Fruit fly (Drosophila melanogaster) whole organism, embryonic: Measurements from ENCODE around the gene Moca-cyp.
A peak's percentile ranks its signal among the peaks of the same experiment; 100 is the strongest.

Experiments
- BEAF-32 ChIP-seq: fragments of 200-800 bp; sonication (Bioruptor generic); optimal IDR thresholded peaks from 3 replicates; lab custom pipeline; 2017; ENCODE audit warnings: missing biosample characterization, missing genetic modification characterization, mild to moderate bottlenecking, moderate library complexity, missing genetic modification reagents
- CG10979 ChIP-seq: fragments of 200-800 bp; sonication (Bioruptor generic); optimal IDR thresholded peaks from 2 replicates; lab custom pipeline; 2018; ENCODE audit warnings: missing biosample characterization, mild to moderate bottlenecking, missing genetic modification characterization, moderate library complexity
- CG11695 ChIP-seq: fragments of 200-800 bp; sonication (Bioruptor generic); IDR thresholded peaks from 3 replicates; pipeline ENCODE4 v1.3.6; 2022; ENCODE audit warnings: missing biosample characterization, missing genetic modification characterization
- CG12219 ChIP-seq: fragments of 200-800 bp; sonication (Bioruptor generic); optimal IDR thresholded peaks from 3 replicates; lab custom pipeline; 2018; ENCODE audit warnings: missing biosample characterization, mild to moderate bottlenecking, missing genetic modification characterization
- CG14710 ChIP-seq: fragments of 200-800 bp; sonication (Bioruptor generic); optimal IDR thresholded peaks from 3 replicates; lab custom pipeline; 2019; ENCODE audit warnings: missing biosample characterization, mild to moderate bottlenecking, missing genetic modification characterization, moderate library complexity
- CG15696 ChIP-seq: fragments of 200-800 bp; sonication (Bioruptor generic); optimal IDR thresholded peaks from 2 replicates; lab custom pipeline; 2019; ENCODE audit warnings: missing biosample characterization, mild to moderate bottlenecking, missing genetic modification characterization, moderate library complexity
- CG1603 ChIP-seq: fragments of 200-800 bp; sonication (Bioruptor generic); optimal IDR thresholded peaks from 2 replicates; lab custom pipeline; 2019; ENCODE audit warnings: missing biosample characterization, mild to moderate bottlenecking, missing genetic modification characterization, moderate library complexity
- CG17361 ChIP-seq: fragments of 200-800 bp; sonication (Bioruptor generic); IDR thresholded peaks from 3 replicates; pipeline ENCODE4 v1.3.6; 2022; ENCODE audit warnings: missing biosample characterization, missing genetic modification characterization
- CG17612 ChIP-seq: fragments of 200-800 bp; sonication (Bioruptor generic); IDR thresholded peaks from 2 replicates; pipeline ENCODE4 v1.3.6; 2022; ENCODE audit warnings: missing biosample characterization, missing genetic modification characterization
- CG18764 ChIP-seq: fragments of 200-800 bp; sonication (Bioruptor generic); optimal IDR thresholded peaks from 3 replicates; lab custom pipeline; 2016; ENCODE audit warnings: missing biosample characterization, missing genetic modification characterization
- CG2116 ChIP-seq: fragments of 200-800 bp; sonication (Bioruptor generic); optimal IDR thresholded peaks from 3 replicates; lab custom pipeline; 2018; ENCODE audit warnings: missing biosample characterization, mild to moderate bottlenecking, missing genetic modification characterization
- CG2199 ChIP-seq: fragments of 200-800 bp; sonication (Bioruptor generic); IDR thresholded peaks from 3 replicates; pipeline ENCODE4 v1.3.6; 2022; ENCODE audit warnings: missing biosample characterization, missing genetic modification characterization
- CG2712 ChIP-seq: fragments of 200-800 bp; optimal IDR thresholded peaks from 3 replicates; lab custom pipeline; 2019; ENCODE audit warnings: missing biosample characterization, mild to moderate bottlenecking, missing genetic modification characterization, moderate library complexity
- CG2889 ChIP-seq: fragments of 200-800 bp; sonication (Bioruptor generic); IDR thresholded peaks from 3 replicates; pipeline ENCODE4 v1.3.6; 2022; ENCODE audit warnings: missing biosample characterization, missing genetic modification characterization
- CG42726 ChIP-seq: fragments of 200-800 bp; sonication (Bioruptor generic); IDR thresholded peaks from 2 replicates; pipeline ENCODE4 v1.3.6; 2022; ENCODE audit warnings: missing biosample characterization, missing genetic modification characterization; ENCODE audit not compliant: partially characterized antibody
- CG4424 ChIP-seq: fragments of 200-800 bp; sonication (Bioruptor generic); optimal IDR thresholded peaks from 3 replicates; lab custom pipeline; 2016; ENCODE audit warnings: missing biosample characterization, missing genetic modification characterization
- CG7839 ChIP-seq: fragments of 200-800 bp; sonication (Bioruptor generic); optimal IDR thresholded peaks from 3 replicates; lab custom pipeline; 2018; ENCODE audit warnings: missing biosample characterization, mild to moderate bottlenecking, missing genetic modification characterization, moderate library complexity
- CTCF ChIP-seq: fragments of 200-800 bp; sonication (Bioruptor generic); optimal IDR thresholded peaks from 2 replicates; lab custom pipeline; 2017; ENCODE audit warnings: missing biosample characterization, mild to moderate bottlenecking, missing genetic modification characterization, moderate library complexity
- Chrac-16 ChIP-seq: fragments of 200-800 bp; sonication (Bioruptor generic); optimal IDR thresholded peaks from 3 replicates; lab custom pipeline; 2016; ENCODE audit warnings: missing biosample characterization, missing genetic modification characterization
- CoRest ChIP-seq: fragments of 200-800 bp; sonication (Bioruptor generic); optimal IDR thresholded peaks from 3 replicates; lab custom pipeline; 2018; ENCODE audit warnings: missing biosample characterization, mild to moderate bottlenecking, missing genetic modification characterization, moderate library complexity
- Dek ChIP-seq: fragments of 200-800 bp; sonication (Bioruptor generic); optimal IDR thresholded peaks from 3 replicates; lab custom pipeline; 2019; ENCODE audit warnings: missing biosample characterization, mild to moderate bottlenecking, missing genetic modification characterization, moderate library complexity
- Dp ChIP-seq: fragments of 200-800 bp; sonication (Bioruptor generic); optimal IDR thresholded peaks from 2 replicates; lab custom pipeline; 2018; ENCODE audit warnings: missing biosample characterization, mild to moderate bottlenecking, missing genetic modification characterization, moderate library complexity
- Drgx ChIP-seq: fragments of 200-800 bp; sonication (Bioruptor generic); IDR thresholded peaks from 2 replicates; pipeline ENCODE4 v1.3.6; 2022; ENCODE audit warnings: missing biosample characterization, missing genetic modification characterization
- E2f2 ChIP-seq: fragments of 200-800 bp; sonication (Bioruptor generic); IDR thresholded peaks from 2 replicates; pipeline ENCODE4 v1.3.6; 2022; ENCODE audit warnings: missing biosample characterization, missing genetic modification characterization
- Gsc ChIP-seq: fragments of 200-800 bp; sonication (Bioruptor generic); IDR thresholded peaks from 2 replicates; pipeline ENCODE4 v1.3.6; 2022; ENCODE audit warnings: missing biosample characterization, missing genetic modification characterization
- HmgD ChIP-seq: fragments of 200-800 bp; sonication (Bioruptor generic); optimal IDR thresholded peaks from 3 replicates; lab custom pipeline; 2016; ENCODE audit warnings: missing biosample characterization, missing genetic modification characterization
- Med ChIP-seq: fragments of 200-800 bp; sonication (Bioruptor generic); peaks from one replicate; lab custom pipeline; 2016; ENCODE audit warnings: missing biosample characterization, missing genetic modification characterization, mild to moderate bottlenecking, inconsistent platforms, moderate library complexity
- NC2α ChIP-seq: fragments of 200-800 bp; sonication (Bioruptor generic); optimal IDR thresholded peaks from 2 replicates; lab custom pipeline; 2016; ENCODE audit warnings: missing biosample characterization, missing genetic modification characterization
- NfI ChIP-seq: fragments of 200-800 bp; sonication (Bioruptor generic); optimal IDR thresholded peaks from 3 replicates; lab custom pipeline; 2018; ENCODE audit warnings: missing biosample characterization, mild to moderate bottlenecking, missing genetic modification characterization, moderate library complexity
- Ptx1 ChIP-seq: fragments of 200-800 bp; sonication (Bioruptor generic); IDR thresholded peaks from 2 replicates; pipeline ENCODE4 v1.3.6; 2022; ENCODE audit warnings: missing biosample characterization, missing genetic modification characterization
- Ssrp ChIP-seq: fragments of 200-800 bp; sonication (Bioruptor generic); optimal IDR thresholded peaks from 2 replicates; lab custom pipeline; 2018; ENCODE audit warnings: missing biosample characterization, mild to moderate bottlenecking, missing genetic modification characterization, moderate library complexity
- TFAM ChIP-seq: fragments of 200-800 bp; sonication (Bioruptor generic); optimal IDR thresholded peaks from 2 replicates; lab custom pipeline; 2017; ENCODE audit warnings: missing biosample characterization, missing genetic modification characterization, inconsistent platforms
- Xbp1 ChIP-seq: fragments of 200-800 bp; sonication (Bioruptor generic); optimal IDR thresholded peaks from 3 replicates; lab custom pipeline; 2016; ENCODE audit warnings: missing biosample characterization, mild to moderate bottlenecking, missing genetic modification characterization
- ato ChIP-seq: fragments of 200-800 bp; sonication (Bioruptor generic); IDR thresholded peaks from 2 replicates; pipeline ENCODE4 v1.3.6; 2022; ENCODE audit warnings: missing biosample characterization, missing genetic modification characterization; ENCODE audit not compliant: partially characterized antibody
- chif ChIP-seq, 2 experiments: fragments of 200-800 bp; sonication (Bioruptor generic); optimal IDR thresholded peaks; 3 replicates each; lab custom pipeline; 2016; ENCODE audit warnings: missing biosample characterization in 2 of 2, missing genetic modification characterization in 2 of 2
- esg ChIP-seq: fragments of 200-800 bp; sonication (Bioruptor generic); conservative IDR thresholded peaks from 2 replicates; pipeline ENCODE4 v1.3.6; 2022; ENCODE audit warnings: missing biosample characterization, missing genetic modification characterization
- gfzf ChIP-seq: fragments of 200-800 bp; sonication (Bioruptor generic); optimal IDR thresholded peaks from 2 replicates; lab custom pipeline; 2016; ENCODE audit warnings: missing biosample characterization, mild to moderate bottlenecking, missing genetic modification characterization, moderate library complexity
- knrl ChIP-seq: fragments of 200-800 bp; sonication (Bioruptor generic); IDR thresholded peaks from 3 replicates; pipeline ENCODE4 v1.3.6; 2022; ENCODE audit warnings: missing biosample characterization, missing genetic modification characterization; ENCODE audit not compliant: partially characterized antibody
- mld ChIP-seq: fragments of 200-800 bp; sonication (Bioruptor generic); IDR thresholded peaks from 3 replicates; pipeline ENCODE4 v1.3.6; 2022; ENCODE audit warnings: missing biosample characterization, missing genetic modification characterization; ENCODE audit not compliant: partially characterized antibody
- nau ChIP-seq: fragments of 200-800 bp; sonication (Bioruptor generic); optimal IDR thresholded peaks from 3 replicates; lab custom pipeline; 2017; ENCODE audit warnings: missing biosample characterization, mild to moderate bottlenecking, missing genetic modification characterization, missing genetic modification reagents
- phol ChIP-seq: fragments of 200-800 bp; sonication (Bioruptor generic); optimal IDR thresholded peaks from 3 replicates; lab custom pipeline; 2018; ENCODE audit warnings: missing biosample characterization, mild to moderate bottlenecking, missing genetic modification characterization, moderate library complexity
- pita ChIP-seq: fragments of 200-800 bp; sonication (Bioruptor generic); optimal IDR thresholded peaks from 2 replicates; lab custom pipeline; 2017; ENCODE audit warnings: missing biosample characterization, mild to moderate bottlenecking, missing genetic modification characterization
- prd ChIP-seq, 3 experiments: fragments of >200 bp in 2 of 3; fragments of 200-800 bp in 1 of 3; sonication (Bioruptor generic) in 1 of 3; optimal IDR thresholded peaks in 2 of 3; IDR thresholded peaks in 1 of 3; 2 replicates in 2 of 3; 3 replicates in 1 of 3; pipeline versions ENCODE4 v1.3.6 to Lab custom; 2017 to 2022; ENCODE audit warnings: missing biosample characterization in 1 of 3, missing genetic modification characterization in 1 of 3
- pzg ChIP-seq: fragments of 200-800 bp; sonication (Bioruptor generic); optimal IDR thresholded peaks from 3 replicates; lab custom pipeline; 2018; ENCODE audit warnings: missing biosample characterization, mild to moderate bottlenecking, missing genetic modification characterization, moderate library complexity
- row ChIP-seq: fragments of 200-800 bp; sonication (Bioruptor generic); IDR thresholded peaks from 3 replicates; pipeline ENCODE4 v1.3.6; 2022; ENCODE audit warnings: missing biosample characterization, missing genetic modification characterization
- stwl ChIP-seq: fragments of 200-800 bp; sonication (Bioruptor generic); optimal IDR thresholded peaks from 3 replicates; lab custom pipeline; 2018; ENCODE audit warnings: missing biosample characterization, mild to moderate bottlenecking, missing genetic modification characterization, moderate library complexity
- vvl ChIP-seq: fragments of 200-800 bp; sonication (Bioruptor generic); IDR thresholded peaks from 2 replicates; pipeline ENCODE4 v1.3.6; 2022; ENCODE audit warnings: missing biosample characterization, missing genetic modification characterization
- zen2 ChIP-seq: fragments of 200-800 bp; sonication (Bioruptor generic); IDR thresholded peaks from 3 replicates; pipeline ENCODE4 v1.3.6; 2022; ENCODE audit warnings: missing biosample characterization, missing genetic modification characterization; ENCODE audit not compliant: partially characterized antibody

Moca-cyp gene

dm6 chr3R:28340606-28340999 is 469 bp downstream of the Moca-cyp start (continued):
- TF ChIP-seq Drgx (GFP tag; lab: Robert Waterston, UW) (0 out of 2 replicates have a peak, but pooled peaks have one; percentile 12), nau (peak; percentile 20), row (GFP tag; lab: Robert Waterston, UW) (peak; percentile 62), E2f2 (GFP tag; lab: Robert Waterston, UW) (0 out of 2 replicates have a peak, but pooled peaks have one; percentile 12), CG2199 (peak; percentile 42; the same call in 1 of the 3 replicates), Chrac-16 (no peak), CG2889 (GFP tag; lab: Robert Waterston, UW) (no peak), CG10979 (tag; lab: Kevin White, UChicago) (peak; percentile 37), CG11695 (GFP tag; lab: Robert Waterston, UW) (0 out of 3 replicates have a peak, but pooled peaks have one; percentile 10), esg (0 out of 2 replicates have a peak, but pooled peaks have one; percentile 8), CG17612 (GFP tag; lab: Robert Waterston, UW) (no peak)

- peak; percentile 10 for TF ChIP-seq Ssrp (tag; lab: Kevin White, UChicago)
- peak; percentile 18 for TF ChIP-seq CG7839 (tag; lab: Kevin White, UChicago)
- peak; percentile 82 for TF ChIP-seq pita
- peak; percentile 82 for TF ChIP-seq Med (GFP tag; lab: Kevin White, UChicago)
- TF ChIP-seq Ptx1, result 0 out of 2 replicates have a peak, but pooled peaks have one; percentile 18
- TF ChIP-seq ato, result 0 out of 2 replicates have a peak, but pooled peaks have one; percentile 13
- no peak for TF ChIP-seq mld
- peak; percentile 4 for TF ChIP-seq CG2116 (GFP tag; lab: Kevin White, UChicago)
- TF ChIP-seq Xbp1 (GFP tag; lab: Kevin White, UChicago), result peak; percentile 13
- TF ChIP-seq stwl (tag; lab: Kevin White, UChicago), result peak; percentile 97
- TF ChIP-seq chif (GFP tag; optimal IDR thresholded peaks at IDR 0.05; lab: Kevin White, UChicago), result peak in 1 of 2 experiments; percentile 5
- TF ChIP-seq CG42726 (GFP tag; lab: Robert Waterston, UW), result peak; percentile 28; the same call in 1 of the 2 replicates
- no peak for TF ChIP-seq zen2 (GFP tag; lab: Robert Waterston, UW)
- peak; percentile 28 for TF ChIP-seq CG4424 (GFP tag; lab: Kevin White, UChicago)
- TF ChIP-seq NC2α (GFP tag; lab: Kevin White, UChicago), result no peak
- peak; percentile 43 for TF ChIP-seq pzg (GFP tag; lab: Kevin White, UChicago)
- peak; percentile 6 for TF ChIP-seq NfI (GFP tag; lab: Kevin White, UChicago)
- TF ChIP-seq CG18764 (GFP tag; lab: Kevin White, UChicago), result no peak
- peak; percentile 93 for TF ChIP-seq CTCF (GFP tag; lab: Kevin White, UChicago)
- TF ChIP-seq HmgD, result peak; percentile 54
- no peak for TF ChIP-seq prd (optimal IDR thresholded peaks at IDR 0.05; lab: Kevin White, UChicago)
- TF ChIP-seq prd (GFP tag; IDR thresholded peaks at IDR 0.05; lab: Robert Waterston, UW), result no peak
- peak; percentile 48; the same call in 2 of the 3 replicates for TF ChIP-seq knrl (GFP tag; lab: Robert Waterston, UW)
- TF ChIP-seq vvl (GFP tag; lab: Robert Waterston, UW), result no peak
- TF ChIP-seq Dek (tag; lab: Kevin White, UChicago), result peak; percentile 21
- peak; percentile 31 for TF ChIP-seq CG15696 (tag; lab: Kevin White, UChicago)
- peak; percentile 48 for TF ChIP-seq CG2712 (tag; lab: Kevin White, UChicago)
- no peak for TF ChIP-seq TFAM (GFP tag; lab: Kevin White, UChicago)
- TF ChIP-seq E2f2 (GFP tag; lab: Robert Waterston, UW), result peak; percentile 14; the same call in 1 of the 2 replicates
- TF ChIP-seq CoRest (tag; lab: Kevin White, UChicago), result peak; percentile 42
- TF ChIP-seq CG12219 (GFP tag; lab: Kevin White, UChicago), result no peak
- peak; percentile 28 for TF ChIP-seq gfzf (GFP tag; lab: Kevin White, UChicago)
- TF ChIP-seq CG1603 (tag; lab: Kevin White, UChicago), result peak; percentile 49
- TF ChIP-seq BEAF-32 (GFP tag; lab: Kevin White, UChicago), result peak; percentile 3
- TF ChIP-seq Dp (GFP tag; lab: Kevin White, UChicago), result peak; percentile 12
- TF ChIP-seq Gsc, result no peak
- peak; percentile 49 for TF ChIP-seq CG14710 (tag; lab: Kevin White, UChicago)
- peak; percentile 45 for TF ChIP-seq phol (tag; lab: Kevin White, UChicago)
- 0 out of 3 replicates have a peak, but pooled peaks have one; percentile 32 for TF ChIP-seq CG17361 (GFP tag; lab: Robert Waterston, UW)
Observed at dm6 chr3R:28345287-28345686, 5.2 kb downstream of the Moca-cyp start.
